Worm (Caenorhabditis elegans) whole organism, L3 larva: ENCODE measurements around the gene dyf-3.

Source experiments
- aly-2 ChIP-seq: fragments of 150-350 bp; optimal IDR thresholded peaks from 2 replicates; lab custom pipeline; 2014; ENCODE audit warnings: missing biosample characterization, missing genetic modification characterization
- ceh-28 ChIP-seq: fragments of 150-350 bp; optimal IDR thresholded peaks from 2 replicates; lab custom pipeline; 2014; ENCODE audit warnings: missing biosample characterization, missing genetic modification reagents, missing genetic modification characterization
- ceh-82 ChIP-seq: fragments of 150-350 bp; optimal IDR thresholded peaks from 2 replicates; lab custom pipeline; 2014; ENCODE audit warnings: missing biosample characterization, missing genetic modification characterization
- ceh-9 ChIP-seq: sonication (generic microtip); optimal IDR thresholded peaks from 2 replicates; lab custom pipeline; 2018; ENCODE audit warnings: missing biosample characterization, missing genetic modification characterization
- egl-5 ChIP-seq: fragments of 150-350 bp; optimal IDR thresholded peaks from 2 replicates; lab custom pipeline; 2017; ENCODE audit warnings: missing biosample characterization, missing genetic modification reagents, missing genetic modification characterization, inconsistent platforms
- elt-1 ChIP-seq: fragments of 150-350 bp; optimal IDR thresholded peaks from 2 replicates; lab custom pipeline; 2014; ENCODE audit warnings: missing biosample characterization, missing genetic modification characterization
- lin-39 ChIP-seq: fragments of 150-350 bp; optimal IDR thresholded peaks from 2 replicates; lab custom pipeline; 2018; ENCODE audit warnings: missing biosample characterization, missing genetic modification reagents, missing genetic modification characterization
- nhr-237 ChIP-seq: fragments of 150-350 bp; optimal IDR thresholded peaks from 2 replicates; lab custom pipeline; 2014; ENCODE audit warnings: missing biosample characterization, missing genetic modification characterization
- nhr-77 ChIP-seq: fragments of 150-350 bp; optimal IDR thresholded peaks from 2 replicates; lab custom pipeline; 2014; ENCODE audit warnings: missing biosample characterization, missing genetic modification characterization
- skn-1 ChIP-seq: fragments of 150-350 bp; optimal IDR thresholded peaks from 2 replicates; lab custom pipeline; 2014; ENCODE audit warnings: missing biosample characterization, missing genetic modification characterization
- snpc-4 ChIP-seq: fragments of 150-350 bp; optimal IDR thresholded peaks from 2 replicates; lab custom pipeline; 2014; ENCODE audit warnings: missing biosample characterization, missing genetic modification characterization
- unc-39 ChIP-seq: sonication (generic microtip); optimal IDR thresholded peaks from 4 replicates; lab custom pipeline; 2017; ENCODE audit warnings: missing biosample characterization, missing genetic modification characterization
- ztf-4 ChIP-seq: fragments of 150-350 bp; optimal IDR thresholded peaks from 2 replicates; lab custom pipeline; 2014; ENCODE audit warnings: missing biosample characterization, missing genetic modification characterization

DNA sequence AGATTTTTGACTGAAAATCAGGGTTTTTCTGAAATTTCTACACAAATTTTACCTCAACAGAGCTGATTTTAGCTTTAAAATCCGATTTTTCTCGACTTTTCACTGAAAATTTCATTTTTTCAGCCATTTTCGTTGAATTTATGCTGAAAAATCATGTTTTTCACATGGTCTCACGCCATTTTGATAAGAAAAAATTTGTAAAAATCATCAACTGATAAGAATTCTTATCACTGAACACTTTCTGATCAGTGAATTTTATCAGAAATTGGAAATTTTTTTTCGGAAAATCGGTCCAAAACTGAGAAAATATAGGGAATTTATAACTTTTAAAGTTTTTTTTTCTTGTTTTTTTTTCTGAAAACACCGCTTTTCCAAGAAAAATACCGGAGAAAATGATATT, 1.9 kb upstream of the dyf-3 start:
- no peak for TF ChIP-seq nhr-237
- TF ChIP-seq lin-39 (tag; lab: Kevin White, UChicago): no peak
- no peak for TF ChIP-seq ceh-9 (tag; lab: Kevin White, UChicago)
- TF ChIP-seq elt-1 (tag; lab: Kevin White, UChicago): no peak
- TF ChIP-seq snpc-4 (tag; lab: Kevin White, UChicago): no peak
- no peak for TF ChIP-seq egl-5
- no peak for TF ChIP-seq ceh-82 (tag; lab: Kevin White, UChicago)
- no peak for TF ChIP-seq ceh-28 (tag; lab: Kevin White, UChicago)
- no peak for TF ChIP-seq nhr-77
- no peak for TF ChIP-seq unc-39 (tag; lab: Kevin White, UChicago)
- TF ChIP-seq ztf-4 (tag; lab: Kevin White, UChicago): no peak
- no peak for TF ChIP-seq aly-2 (tag; lab: Kevin White, UChicago)
- TF ChIP-seq skn-1: no peak
